Fruit fly (Drosophila melanogaster) whole organism: ENCODE data around the gene Taf11.

Source experiments
- CG8478 ChIP-seq: fragments of >200 bp; optimal IDR thresholded peaks from 2 replicates; lab custom pipeline; 2018; ENCODE audit warnings: inconsistent platforms
- usp ChIP-seq: fragments of >200 bp; optimal IDR thresholded peaks from 2 replicates; lab custom pipeline; 2017; ENCODE audit warnings: missing biosample characterization, missing genetic modification characterization, mixed read lengths

dm6 chr2L:9728791-9729190 is 34.3 kb downstream of the Taf11 start:
- no peak for TF ChIP-seq CG8478 (lab: Kevin White, UChicago)
- no peak for TF ChIP-seq usp
